Fruit fly (Drosophila melanogaster) whole organism, wandering third instar larva: Measurements from ENCODE around the gene CG16717.

ENCODE experiments used
- Abd-B ChIP-seq: fragments of >200 bp; optimal IDR thresholded peaks from 2 replicates; lab custom pipeline; 2017; ENCODE audit warnings: missing biosample characterization, missing genetic modification characterization
- CG32264 ChIP-seq: fragments of 200-800 bp; sonication (Bioruptor generic); optimal IDR thresholded peaks from 2 replicates; lab custom pipeline; 2016; ENCODE audit warnings: missing biosample characterization, missing genetic modification characterization
- CG9705 ChIP-seq: fragments of 200-800 bp; sonication (Bioruptor generic); optimal IDR thresholded peaks from 2 replicates; lab custom pipeline; 2018; ENCODE audit warnings: missing biosample characterization, mild to moderate bottlenecking, missing genetic modification characterization
- CrebA ChIP-seq: fragments of 200-800 bp; sonication (Bioruptor generic); optimal IDR thresholded peaks from 2 replicates; lab custom pipeline; 2016; ENCODE audit warnings: missing biosample characterization, mild to moderate bottlenecking, missing genetic modification characterization, borderline replicate concordance
- Dfd ChIP-seq: fragments of >200 bp; optimal IDR thresholded peaks from 2 replicates; lab custom pipeline; 2017; ENCODE audit warnings: missing biosample characterization, missing genetic modification characterization
- Dif ChIP-seq: fragments of 200-275, 200-300 bp; sonication (Bioruptor generic); optimal IDR thresholded peaks from 2 replicates; lab custom pipeline; 2018; ENCODE audit warnings: missing biosample characterization, missing genetic modification characterization; ENCODE audit not compliant: partially characterized antibody
- GATAd ChIP-seq: sonication (Bioruptor generic); optimal IDR thresholded peaks from 2 replicates; lab custom pipeline; 2016; ENCODE audit warnings: missing biosample characterization, missing genetic modification characterization
- HLH106 ChIP-seq: fragments of 200-800 bp; optimal IDR thresholded peaks from 3 replicates; lab custom pipeline; 2019; ENCODE audit warnings: missing biosample characterization, mild to moderate bottlenecking, missing genetic modification characterization, moderate library complexity
- Hnf4 ChIP-seq: fragments of 200-800 bp; sonication (Bioruptor generic); optimal IDR thresholded peaks from 2 replicates; lab custom pipeline; 2016; ENCODE audit warnings: missing biosample characterization, mild to moderate bottlenecking, missing genetic modification characterization
- Hr78 ChIP-seq: fragments of >200 bp; optimal IDR thresholded peaks from 2 replicates; lab custom pipeline; 2017; ENCODE audit warnings: missing biosample characterization, missing genetic modification characterization
- Hr83 ChIP-seq: fragments of 200-300 bp; sonication (Bioruptor generic); optimal IDR thresholded peaks from 2 replicates; lab custom pipeline; 2016; ENCODE audit warnings: missing biosample characterization, mild to moderate bottlenecking, missing genetic modification characterization, moderate library complexity; ENCODE audit not compliant: poor library complexity, severe bottlenecking
- Jra ChIP-seq: sonication (Bioruptor generic); optimal IDR thresholded peaks from 2 replicates; lab custom pipeline; 2016; ENCODE audit warnings: missing biosample characterization, missing genetic modification characterization
- Mio ChIP-seq: sonication (Bioruptor generic); optimal IDR thresholded peaks from 2 replicates; lab custom pipeline; 2016; ENCODE audit warnings: missing biosample characterization, missing genetic modification characterization
- Myc ChIP-seq: fragments of >200 bp; optimal IDR thresholded peaks from 2 replicates; lab custom pipeline; 2017
- N ChIP-seq: fragments of >200 bp; optimal IDR thresholded peaks from 2 replicates; lab custom pipeline; 2018; ENCODE audit warnings: missing biosample characterization, missing external identifiers, missing genetic modification characterization
- OdsH ChIP-seq: fragments of 200-800 bp; sonication (Bioruptor generic); optimal IDR thresholded peaks from 2 replicates; lab custom pipeline; 2016; ENCODE audit warnings: missing biosample characterization, mild to moderate bottlenecking, missing genetic modification characterization
- Rel ChIP-seq, 2 experiments: fragments of 200-800 bp; sonication (Bioruptor generic) in 1 of 2; optimal IDR thresholded peaks; 2 replicates in 1 of 2; 3 replicates in 1 of 2; lab custom pipeline; 2016 to 2019; ENCODE audit warnings: mild to moderate bottlenecking in 2 of 2, missing biosample characterization in 2 of 2, missing genetic modification characterization in 2 of 2, moderate library complexity in 1 of 2
- Sp1 ChIP-seq: fragments of 200-800 bp; sonication (Bioruptor generic); optimal IDR thresholded peaks from 3 replicates; lab custom pipeline; 2019; ENCODE audit warnings: missing biosample characterization, mild to moderate bottlenecking, missing genetic modification characterization, moderate library complexity
- Vsx2 ChIP-seq: fragments of 200-300, 225-300 bp; sonication (Bioruptor generic); optimal IDR thresholded peaks from 2 replicates; lab custom pipeline; 2018; ENCODE audit warnings: missing biosample characterization, missing genetic modification characterization; ENCODE audit not compliant: partially characterized antibody
- br ChIP-seq: fragments of 200-800 bp; sonication (Bioruptor generic); optimal IDR thresholded peaks from 2 replicates; lab custom pipeline; 2016; ENCODE audit warnings: missing biosample characterization, missing genetic modification characterization
- brk ChIP-seq: fragments of 200-800 bp; sonication (Bioruptor generic); optimal IDR thresholded peaks from 2 replicates; lab custom pipeline; 2016; ENCODE audit warnings: missing biosample characterization, mild to moderate bottlenecking, missing genetic modification characterization
- dmrt93B ChIP-seq: fragments of 200-800 bp; sonication (Bioruptor generic); optimal IDR thresholded peaks from 2 replicates; lab custom pipeline; 2018; ENCODE audit warnings: missing biosample characterization, mild to moderate bottlenecking, missing genetic modification characterization
- dsf ChIP-seq: sonication (Bioruptor generic); optimal IDR thresholded peaks from 2 replicates; lab custom pipeline; 2016; ENCODE audit warnings: missing biosample characterization, missing genetic modification characterization, borderline replicate concordance
- foxo ChIP-seq, 2 experiments: fragments of 200-800 bp; sonication (Bioruptor generic); optimal IDR thresholded peaks; 2 replicates in 1 of 2; 3 replicates in 1 of 2; lab custom pipeline; 2016 to 2017; ENCODE audit warnings: missing biosample characterization in 2 of 2, missing genetic modification characterization in 2 of 2
- fru ChIP-seq: fragments of 200-800 bp; sonication (Bioruptor generic); optimal IDR thresholded peaks from 3 replicates; lab custom pipeline; 2016; ENCODE audit warnings: missing biosample characterization, mild to moderate bottlenecking, missing genetic modification characterization
- h ChIP-seq: fragments of 200-800 bp; sonication (Bioruptor generic); optimal IDR thresholded peaks from 3 replicates; lab custom pipeline; 2016; ENCODE audit warnings: missing biosample characterization, mild to moderate bottlenecking, missing genetic modification characterization
- jim ChIP-seq: fragments of 175-275, 200-325 bp; sonication (Bioruptor generic); optimal IDR thresholded peaks from 2 replicates; lab custom pipeline; 2016; ENCODE audit warnings: missing biosample characterization, mild to moderate bottlenecking, missing genetic modification characterization
- lola ChIP-seq: fragments of >200 bp; optimal IDR thresholded peaks from 2 replicates; lab custom pipeline; 2017; ENCODE audit warnings: missing biosample characterization, missing genetic modification characterization
- pan ChIP-seq: fragments of >200 bp; optimal IDR thresholded peaks from 2 replicates; lab custom pipeline; 2017
- psq ChIP-seq: fragments of 200-800 bp; sonication (Bioruptor generic); optimal IDR thresholded peaks from 3 replicates; lab custom pipeline; 2017; ENCODE audit warnings: missing biosample characterization, mild to moderate bottlenecking, missing genetic modification characterization, moderate library complexity
- rgr ChIP-seq: fragments of 200-800 bp; sonication (Bioruptor generic); optimal IDR thresholded peaks from 3 replicates; lab custom pipeline; 2016; ENCODE audit warnings: missing biosample characterization, mild to moderate bottlenecking, missing genetic modification characterization
- sage ChIP-seq: fragments of 200-800 bp; sonication (Bioruptor generic); optimal IDR thresholded peaks from 2 replicates; lab custom pipeline; 2016; ENCODE audit warnings: missing biosample characterization, mild to moderate bottlenecking, missing genetic modification characterization
- sv ChIP-seq: fragments of 200-800 bp; sonication (Bioruptor generic); optimal IDR thresholded peaks from 3 replicates; lab custom pipeline; 2016; ENCODE audit warnings: missing biosample characterization, missing genetic modification characterization
- tai ChIP-seq: sonication (Bioruptor generic); optimal IDR thresholded peaks from 2 replicates; lab custom pipeline; 2016; ENCODE audit warnings: missing biosample characterization, missing genetic modification characterization
- usp ChIP-seq: fragments of >200 bp; optimal IDR thresholded peaks from 2 replicates; lab custom pipeline; 2017; ENCODE audit warnings: missing biosample characterization, missing genetic modification characterization
- woc ChIP-seq: sonication (Bioruptor generic); optimal IDR thresholded peaks from 2 replicates; lab custom pipeline; 2016; ENCODE audit warnings: missing biosample characterization, mild to moderate bottlenecking, missing genetic modification characterization

The CG16717 gene

dm6 chr3L:9680968-9681367 is 2.0 kb downstream of the CG16717 start, which contains the start of gene alphaTub67C:
Gene alphaTub67C, plus strand, starts transcription at chr3L:9681268.
- no peak for TF ChIP-seq GATAd
- no peak for TF ChIP-seq CG9705 (GFP tag; lab: Kevin White, UChicago)
- no peak for TF ChIP-seq Vsx2

dm6 chr3L:9684871-9685270 is 5.9 kb downstream of the CG16717 start, which contains the start of gene CG16719:
Gene CG16719, plus strand, starts transcription at chr3L:9685171.
- no peak for TF ChIP-seq Rel (GFP tag; optimal IDR thresholded peaks at IDR 0.05; lab: Kevin White, UChicago)
- no peak for TF ChIP-seq Rel (tag; optimal IDR thresholded peaks at IDR 0.05; lab: Kevin White, UChicago)
- TF ChIP-seq GATAd = no peak
- no peak for TF ChIP-seq CG32264
- no peak for TF ChIP-seq Sp1 (GFP tag; lab: Kevin White, UChicago)
- no peak for TF ChIP-seq dsf (GFP tag; lab: Kevin White, UChicago)
- no peak for TF ChIP-seq woc (GFP tag; lab: Kevin White, UChicago)
- TF ChIP-seq jim (GFP tag; lab: Kevin White, UChicago) = no peak
- no peak for TF ChIP-seq Abd-B (GFP tag; lab: Kevin White, UChicago)
- no peak for TF ChIP-seq OdsH
- TF ChIP-seq Hr83 (GFP tag; lab: Kevin White, UChicago) = no peak
- no peak for TF ChIP-seq brk (GFP tag; lab: Kevin White, UChicago)
- no peak for TF ChIP-seq Dif (GFP tag; lab: Kevin White, UChicago)
- TF ChIP-seq Vsx2 = no peak
- no peak for TF ChIP-seq Hr78
- TF ChIP-seq Jra (GFP tag; lab: Kevin White, UChicago) = no peak
- TF ChIP-seq br (GFP tag; lab: Kevin White, UChicago) = no peak

dm6 chr3L:9687536-9687935 is 8.5 kb downstream of the CG16717 start:
- TF ChIP-seq dmrt93B = no peak
- no peak for TF ChIP-seq Mio (GFP tag; lab: Kevin White, UChicago)
- TF ChIP-seq Dif (GFP tag; lab: Kevin White, UChicago) = no peak
- TF ChIP-seq Rel (GFP tag; optimal IDR thresholded peaks at IDR 0.05; lab: Kevin White, UChicago) = no peak
- TF ChIP-seq Rel (tag; optimal IDR thresholded peaks at IDR 0.05; lab: Kevin White, UChicago) = no peak
- TF ChIP-seq sage (GFP tag; lab: Kevin White, UChicago) = no peak
- no peak for TF ChIP-seq sv (GFP tag; lab: Kevin White, UChicago)
- TF ChIP-seq h (GFP tag; lab: Kevin White, UChicago) = no peak
- TF ChIP-seq, all 38 proteins: peak for 0

- TF ChIP-seq Hr78 (no peak), Myc (lab: Kevin White, UChicago) (no peak), brk (GFP tag; lab: Kevin White, UChicago) (no peak), tai (GFP tag; lab: Kevin White, UChicago) (no peak)
Observed at dm6 chr3L:9688674-9689073, 9.7 kb downstream of the CG16717 start.

- TF ChIP-seq N (GFP tag; lab: Kevin White, UChicago) (no peak), Dfd (peak; percentile 10)
Observed at dm6 chr3L:9689809-9690208, 10.8 kb downstream of the CG16717 start.

- TF ChIP-seq sage (GFP tag; lab: Kevin White, UChicago) (no peak), Jra (GFP tag; lab: Kevin White, UChicago) (no peak), rgr (GFP tag; lab: Kevin White, UChicago) (peak; percentile 46), usp (GFP tag; lab: Kevin White, UChicago) (no peak), brk (GFP tag; lab: Kevin White, UChicago) (peak; percentile 11), psq (peak; percentile 39), Hnf4 (GFP tag; lab: Kevin White, UChicago) (peak; percentile 38), CrebA (no peak), pan (lab: Kevin White, UChicago) (no peak), OdsH (peak; percentile 40), dmrt93B (no peak), CG9705 (GFP tag; lab: Kevin White, UChicago) (no peak), br (GFP tag; lab: Kevin White, UChicago) (no peak), Dfd (peak; percentile 22), Rel (GFP tag; optimal IDR thresholded peaks at IDR 0.05; lab: Kevin White, UChicago) (no peak), Rel (tag; optimal IDR thresholded peaks at IDR 0.05; lab: Kevin White, UChicago) (no peak), foxo (GFP tag; optimal IDR thresholded peaks at IDR 0.05; lab: Kevin White, UChicago) (peak in 1 of 2 experiments; percentile 63), N (GFP tag; lab: Kevin White, UChicago) (no peak), HLH106 (peak; percentile 41), Vsx2 (no peak), woc (GFP tag; lab: Kevin White, UChicago) (no peak), Mio (GFP tag; lab: Kevin White, UChicago) (no peak), Dif (GFP tag; lab: Kevin White, UChicago) (no peak), h (GFP tag; lab: Kevin White, UChicago) (peak; percentile 61), tai (GFP tag; lab: Kevin White, UChicago) (peak; percentile 41), lola (no peak), fru (peak; percentile 58), sv (GFP tag; lab: Kevin White, UChicago) (no peak), GATAd (no peak), Myc (lab: Kevin White, UChicago) (no peak)
Observed at dm6 chr3L:9690798-9691475, 11.9 kb downstream of the CG16717 start.
